Worm (Caenorhabditis elegans): ENCODE measurements around the gene duo-1.
A peak's percentile ranks its signal among the peaks of the same experiment; 100 is the strongest.

duo-1 gene

DNA sequence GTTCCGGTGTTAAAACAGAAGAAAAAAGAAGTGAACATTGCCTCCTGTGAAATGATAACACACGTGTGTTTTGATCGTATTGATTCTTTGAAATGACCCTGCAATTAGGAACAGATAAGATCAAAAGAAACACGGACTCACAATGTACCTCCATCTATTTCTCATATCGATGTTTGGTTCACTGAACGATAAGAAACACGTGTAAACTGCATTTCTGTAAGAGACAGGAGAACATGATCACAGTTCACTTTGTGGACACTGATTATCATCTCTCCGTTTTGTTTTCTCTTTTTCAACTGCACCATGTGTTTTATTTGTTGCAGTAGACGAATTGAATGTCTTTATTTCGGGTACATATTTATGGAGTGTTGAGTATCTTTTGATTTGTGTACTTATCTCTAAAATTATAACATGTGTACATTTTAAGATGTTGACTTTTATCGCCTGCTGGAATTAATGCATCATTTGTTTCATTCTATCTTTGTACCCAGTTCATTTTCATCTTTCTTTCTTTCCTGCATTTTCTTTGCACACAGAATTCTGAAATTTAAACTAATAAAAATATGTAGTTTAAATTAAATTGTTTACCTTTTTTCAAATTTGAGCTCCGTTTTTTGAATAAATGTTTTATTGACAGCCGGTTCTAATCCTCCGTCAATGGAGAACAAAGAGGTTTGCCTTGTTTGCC is 18.5 kb downstream of the duo-1 start, which contains the start of the genes H12C20.7 and nhr-68 (continued):
- TF ChIP-seq dox-1 (GFP tag; IDR thresholded peaks at IDR 0.05): no peak
- peak; percentile 80 for TF ChIP-seq gei-17 (GFP tag; optimal IDR thresholded peaks at IDR 0.05)
- peak; percentile 63 for TF ChIP-seq F52B5.7 (tag; optimal IDR thresholded peaks at IDR 0.05)
- TF ChIP-seq F57C9.4 (tag; optimal IDR thresholded peaks at IDR 0.05): no peak
- TF ChIP-seq sptf-2 (GFP tag; optimal IDR thresholded peaks at IDR 0.05): no peak
- 0 out of 2 replicates have a peak, but pooled peaks have one; percentile 37 for TF ChIP-seq ekl-4 (GFP tag; IDR thresholded peaks at IDR 0.05)
- TF ChIP-seq hlh-12 (tag; optimal IDR thresholded peaks at IDR 0.05): no peak
- TF ChIP-seq lin-40 (tag; optimal IDR thresholded peaks at IDR 0.05): peak; percentile 95
- TF ChIP-seq akir-1 (GFP tag; optimal IDR thresholded peaks at IDR 0.05): peak; percentile 42
- TF ChIP-seq lag-1 (GFP tag; IDR thresholded peaks at IDR 0.05): 0 out of 2 replicates have a peak, but pooled peaks have one; percentile 38
- TF ChIP-seq unc-62 (GFP tag; optimal IDR thresholded peaks at IDR 0.05): peak; percentile 3
- TF ChIP-seq B0261.1 (tag; optimal IDR thresholded peaks at IDR 0.05): peak; percentile 5
- TF ChIP-seq tbp1 (GFP tag; optimal IDR thresholded peaks at IDR 0.05): peak; percentile 70
- peak in 1 of 3 experiments; percentile 55 for TF ChIP-seq lin-35 (GFP tag; optimal IDR thresholded peaks at IDR 0.05)
- TF ChIP-seq repo-1 (tag; optimal IDR thresholded peaks at IDR 0.05): peak; percentile 90
- TF ChIP-seq somi-1 (GFP tag; optimal IDR thresholded peaks at IDR 0.05): peak; percentile 97
- peak; percentile 28 to 76 for TF ChIP-seq let-607 (tag; optimal IDR thresholded peaks at IDR 0.05)
- no peak for TF ChIP-seq madf-3 (GFP tag; IDR thresholded peaks at IDR 0.05)
- TF ChIP-seq cebp-1 (GFP tag; IDR thresholded peaks at IDR 0.05): peak; percentile 51; the same call in 1 of the 2 replicates
- peak; percentile 85 for TF ChIP-seq cebp-1 (tag; optimal IDR thresholded peaks at IDR 0.05)
- no peak for TF ChIP-seq zfh-2 (GFP tag; conservative IDR thresholded peaks at IDR 0.05)
- TF ChIP-seq atf-7 (tag; optimal IDR thresholded peaks at IDR 0.05): peak; percentile 95
- TF ChIP-seq ZK185.1 (tag; optimal IDR thresholded peaks at IDR 0.05; ENCODE audit: poor library complexity, severe bottlenecking): peak; percentile 84
- no peak for TF ChIP-seq hmg-20 (GFP tag; IDR thresholded peaks at IDR 0.05)
- peak; percentile 81 for TF ChIP-seq egl-44 (GFP tag; IDR thresholded peaks at IDR 0.05)
- TF ChIP-seq madf-10 (tag; optimal IDR thresholded peaks at IDR 0.05): peak; percentile 85
- TF ChIP-seq hsf-1 (GFP tag; IDR thresholded peaks at IDR 0.05): no peak
- TF ChIP-seq ceh-27 (GFP tag; optimal IDR thresholded peaks at IDR 0.05): peak; percentile 23
- TF ChIP-seq B0035.1 (tag; optimal IDR thresholded peaks at IDR 0.05): peak; percentile 29
- TF ChIP-seq xnd-1 (tag; optimal IDR thresholded peaks at IDR 0.05): no peak
- TF ChIP-seq ets-4 (GFP tag; optimal IDR thresholded peaks at IDR 0.05): peak; percentile 2
- peak; percentile 40; the same call in 1 of the 2 replicates for TF ChIP-seq Y56A3A.18 (GFP tag; IDR thresholded peaks at IDR 0.05)
- peak; percentile 37 for TF ChIP-seq athp-1 (tag; optimal IDR thresholded peaks at IDR 0.05)
- TF ChIP-seq nhr-80 (tag; optimal IDR thresholded peaks at IDR 0.05): peak; percentile 98
- TF ChIP-seq K12H6.12 (tag; optimal IDR thresholded peaks at IDR 0.05): peak; percentile 27
- no peak for TF ChIP-seq F10E7.11 (tag; optimal IDR thresholded peaks at IDR 0.05)
- TF ChIP-seq F22D6.2 (tag; optimal IDR thresholded peaks at IDR 0.05): peak; percentile 91
- peak; percentile 68 for TF ChIP-seq die-1 (tag; optimal IDR thresholded peaks at IDR 0.05)
- peak; percentile 70 for TF ChIP-seq attf-5 (GFP tag; optimal IDR thresholded peaks at IDR 0.05)
- TF ChIP-seq Y79H2A.3 (GFP tag; conservative IDR thresholded peaks at IDR 0.05): 0 out of 2 replicates have a peak, but pooled peaks have one; percentile 27
- 0 out of 2 replicates have a peak, but pooled peaks have one; percentile 13 for TF ChIP-seq Y53G8AR.9 (GFP tag; conservative IDR thresholded peaks at IDR 0.05)
- 0 out of 2 replicates have a peak, but pooled peaks have one; percentile 16 for TF ChIP-seq rcor-1 (GFP tag; IDR thresholded peaks at IDR 0.05)
- TF ChIP-seq chd-7 (tag; optimal IDR thresholded peaks at IDR 0.05): peak; percentile 95
- TF ChIP-seq mcd-1 (GFP tag; IDR thresholded peaks at IDR 0.05): 0 out of 2 replicates have a peak, but pooled peaks have one; percentile 21
- no peak for TF ChIP-seq unc-130 (GFP tag; optimal IDR thresholded peaks at IDR 0.05)
- TF ChIP-seq tlf-1 (GFP tag; optimal IDR thresholded peaks at IDR 0.05): peak; percentile 91
- peak; percentile 51; the same call in 1 of the 2 replicates for TF ChIP-seq lin-26 (GFP tag; IDR thresholded peaks at IDR 0.05)
